Comparison of ENCODE assay signal across 1 fruit fly cellular context in the genomic region with DNA sequence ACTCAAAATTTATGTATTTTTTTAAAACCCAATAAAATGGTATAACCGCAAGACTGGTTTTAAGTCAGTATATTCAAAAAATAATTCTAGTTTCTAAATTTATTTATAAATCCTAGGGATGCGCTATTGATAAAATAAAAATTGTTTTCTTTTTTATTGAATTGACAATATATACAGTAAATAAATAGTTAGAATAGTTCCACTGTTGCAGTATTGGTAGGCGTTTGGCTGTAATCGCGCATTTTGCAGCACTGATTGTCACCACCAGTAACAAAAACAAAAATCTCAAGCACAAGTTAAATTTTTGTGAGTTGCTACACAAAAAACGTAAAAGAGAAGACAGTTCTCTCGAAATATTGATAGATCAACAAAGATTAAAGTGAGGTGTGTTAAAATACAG.
A peak's percentile ranks its signal among the peaks of the same experiment; 100 is the strongest.
TF ChIP-seq lines count a peak whose summit lies in the region.

A gene (plus strand): TSS at position 265 of the 400 bp plus-strand sequence.

TF ChIP-seq in whole organism, embryonic, 481 proteins besides CTCF, POLR2A, EP300 and RAD21 (continued from another document):
- peak; percentile 36 for TF ChIP-seq twi (tag; optimal IDR thresholded peaks at IDR 0.05; lab: Kevin White, UChicago)
- TF ChIP-seq Hand (GFP tag; optimal IDR thresholded peaks at IDR 0.05; lab: Kevin White, UChicago): peak; percentile 68
- peak; percentile 80 for TF ChIP-seq slou (GFP tag; optimal IDR thresholded peaks at IDR 0.05; lab: Kevin White, UChicago)
- TF ChIP-seq Xrp1 (GFP tag; IDR thresholded peaks at IDR 0.05; lab: Robert Waterston, UW): peak; percentile 86
- peak; percentile 76 for TF ChIP-seq maf-S (GFP tag; optimal IDR thresholded peaks at IDR 0.05; lab: Kevin White, UChicago)
- peak; percentile 39; the same call in 1 of the 2 replicates for TF ChIP-seq CG43689 (GFP tag; IDR thresholded peaks at IDR 0.05; lab: Robert Waterston, UW)
- TF ChIP-seq CG31441 (GFP tag; IDR thresholded peaks at IDR 0.05; lab: Robert Waterston, UW): peak; percentile 78
- TF ChIP-seq jumu (GFP tag; optimal IDR thresholded peaks at IDR 0.05; lab: Kevin White, UChicago): peak; percentile 62
- no peak for TF ChIP-seq danr (GFP tag; IDR thresholded peaks at IDR 0.05; lab: Robert Waterston, UW)
